Fruit fly (Drosophila melanogaster): ENCODE data around the gene SdhD.

DNA sequence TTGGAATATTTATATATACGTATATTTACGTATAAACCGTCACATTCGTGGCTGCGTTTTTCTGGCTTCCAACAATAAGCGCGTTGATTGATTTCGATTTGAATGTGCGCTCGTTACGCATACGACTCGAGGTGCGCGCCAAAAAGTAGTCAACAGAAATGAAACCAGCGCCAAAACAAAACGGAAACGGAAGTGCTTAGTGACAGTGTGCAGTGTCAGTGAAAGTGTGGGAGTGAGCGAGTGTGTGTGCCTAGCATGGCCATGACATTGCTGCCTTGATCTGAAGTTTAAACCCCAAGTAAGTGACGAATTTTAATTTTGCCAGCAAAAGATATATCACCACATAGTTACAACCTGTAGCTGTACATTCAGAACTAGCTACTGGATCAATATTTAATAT is 43.3 kb upstream of the SdhD start, which contains the start of gene CG34355:
- TF ChIP-seq Myc (optimal IDR thresholded peaks at IDR 0.05) (no peak), Hr78 (GFP tag; optimal IDR thresholded peaks at IDR 0.05) (no peak), dl (GFP tag; optimal IDR thresholded peaks at IDR 0.05; ENCODE audit: insufficient read depth in 1 of 2, partially characterized antibody in 2 of 2) (no peak), GATAd (GFP tag; optimal IDR thresholded peaks at IDR 0.05) (no peak)

Measured in whole organism, wandering third instar larva.